Fruit fly (Drosophila melanogaster) whole organism, embryonic: ENCODE measurements around the gene Kap3.

Experiments used
- Antp ChIP-seq: fragments of 200-800 bp; sonication (Bioruptor generic); optimal IDR thresholded peaks from 3 replicates; lab custom pipeline; 2016; ENCODE audit warnings: missing biosample characterization, missing genetic modification characterization
- B-H1 ChIP-seq: fragments of 200-800 bp; sonication (Bioruptor generic); IDR thresholded peaks from 3 replicates; pipeline ENCODE4 v1.3.6; 2022; ENCODE audit warnings: missing biosample characterization, missing genetic modification characterization
- Bteb2 ChIP-seq: fragments of 200-800 bp; sonication (Bioruptor generic); optimal IDR thresholded peaks from 2 replicates; lab custom pipeline; 2016; ENCODE audit warnings: missing biosample characterization, missing genetic modification characterization
- CG10147 ChIP-seq: fragments of 200-800 bp; sonication (Bioruptor generic); optimal IDR thresholded peaks from 2 replicates; lab custom pipeline; 2019; ENCODE audit warnings: missing biosample characterization, mild to moderate bottlenecking, missing genetic modification characterization, moderate library complexity
- CG15269 ChIP-seq: fragments of 200-800 bp; sonication (Bioruptor generic); optimal IDR thresholded peaks from 2 replicates; lab custom pipeline; 2018; ENCODE audit warnings: missing biosample characterization, mild to moderate bottlenecking, missing genetic modification characterization, moderate library complexity
- CG16815 ChIP-seq: fragments of 200-800 bp; sonication (Bioruptor generic); optimal IDR thresholded peaks from 3 replicates; lab custom pipeline; 2017; ENCODE audit warnings: missing biosample characterization, mild to moderate bottlenecking, missing genetic modification characterization
- CG18262 ChIP-seq: fragments of 200-800 bp; optimal IDR thresholded peaks from 3 replicates; lab custom pipeline; 2019; ENCODE audit warnings: missing biosample characterization, mild to moderate bottlenecking, missing genetic modification characterization, moderate library complexity
- CG18764 ChIP-seq: fragments of 200-800 bp; sonication (Bioruptor generic); optimal IDR thresholded peaks from 3 replicates; lab custom pipeline; 2016; ENCODE audit warnings: missing biosample characterization, missing genetic modification characterization
- CG2116 ChIP-seq: fragments of 200-800 bp; sonication (Bioruptor generic); optimal IDR thresholded peaks from 3 replicates; lab custom pipeline; 2018; ENCODE audit warnings: missing biosample characterization, mild to moderate bottlenecking, missing genetic modification characterization
- CG2712 ChIP-seq: fragments of 200-800 bp; optimal IDR thresholded peaks from 3 replicates; lab custom pipeline; 2019; ENCODE audit warnings: missing biosample characterization, mild to moderate bottlenecking, missing genetic modification characterization, moderate library complexity
- CG32772 ChIP-seq: fragments of 200-800 bp; sonication (Bioruptor generic); IDR thresholded peaks from 2 replicates; pipeline ENCODE4 v1.3.6; 2022; ENCODE audit warnings: missing biosample characterization, missing genetic modification characterization
- CG34376 ChIP-seq: fragments of 200-800 bp; sonication (Bioruptor generic); optimal IDR thresholded peaks from 2 replicates; lab custom pipeline; 2018; ENCODE audit warnings: missing biosample characterization, mild to moderate bottlenecking, missing genetic modification characterization
- CG42726 ChIP-seq: fragments of 200-800 bp; sonication (Bioruptor generic); IDR thresholded peaks from 2 replicates; pipeline ENCODE4 v1.3.6; 2022; ENCODE audit warnings: missing biosample characterization, missing genetic modification characterization; ENCODE audit not compliant: partially characterized antibody
- CG4328 ChIP-seq: fragments of 200-800 bp; sonication (Bioruptor generic); optimal IDR thresholded peaks from 3 replicates; lab custom pipeline; 2017; ENCODE audit warnings: missing biosample characterization, missing genetic modification reagents, missing genetic modification characterization
- CG43689 ChIP-seq: fragments of 200-800 bp; sonication (Bioruptor generic); IDR thresholded peaks from 2 replicates; pipeline ENCODE4 v1.3.6; 2022; ENCODE audit warnings: missing biosample characterization, missing genetic modification characterization
- CG5180 ChIP-seq: fragments of 200-800 bp; sonication (Bioruptor generic); optimal IDR thresholded peaks from 3 replicates; lab custom pipeline; 2017; ENCODE audit warnings: missing biosample characterization, missing genetic modification characterization, mild to moderate bottlenecking, moderate library complexity, missing genetic modification reagents
- CG7987 ChIP-seq: fragments of 200-800 bp; sonication (Bioruptor generic); optimal IDR thresholded peaks from 2 replicates; lab custom pipeline; 2018; ENCODE audit warnings: missing biosample characterization, mild to moderate bottlenecking, missing genetic modification characterization, moderate library complexity
- CG8281 ChIP-seq: fragments of 200-800 bp; sonication (Bioruptor generic); optimal IDR thresholded peaks from 2 replicates; lab custom pipeline; 2018; ENCODE audit warnings: missing biosample characterization, mild to moderate bottlenecking, missing genetic modification characterization, moderate library complexity
- CG9609 ChIP-seq: fragments of 200-800 bp; sonication (Bioruptor generic); optimal IDR thresholded peaks from 3 replicates; lab custom pipeline; 2016; ENCODE audit warnings: missing biosample characterization, missing genetic modification characterization
- Hmx ChIP-seq: fragments of 200-800 bp; sonication (Bioruptor generic); optimal IDR thresholded peaks from 2 replicates; lab custom pipeline; 2016; ENCODE audit warnings: missing biosample characterization, missing genetic modification characterization
- Hr51 ChIP-seq, 2 experiments: fragments of 200-800 bp; sonication (Bioruptor generic); optimal IDR thresholded peaks; 2 replicates in 1 of 2; 3 replicates in 1 of 2; lab custom pipeline; 2016 to 2018; ENCODE audit warnings: missing biosample characterization in 2 of 2, missing genetic modification characterization in 2 of 2, mild to moderate bottlenecking in 1 of 2, moderate library complexity in 1 of 2
- Jarid2 ChIP-seq: fragments of 200-800 bp; sonication (Bioruptor generic); optimal IDR thresholded peaks from 3 replicates; lab custom pipeline; 2017; ENCODE audit warnings: mild to moderate bottlenecking, missing biosample characterization, missing genetic modification reagents, missing genetic modification characterization
- Mad ChIP-seq: fragments of 200-800 bp; sonication (Bioruptor generic); optimal IDR thresholded peaks from 2 replicates; lab custom pipeline; 2016; ENCODE audit warnings: missing biosample characterization, missing genetic modification characterization
- PHDP ChIP-seq: fragments of 200-800 bp; sonication (Bioruptor generic); optimal IDR thresholded peaks from 3 replicates; lab custom pipeline; 2018; ENCODE audit warnings: missing biosample characterization, mild to moderate bottlenecking, missing genetic modification characterization, moderate library complexity
- Poxn ChIP-seq: fragments of 200-800 bp; sonication (Bioruptor generic); IDR thresholded peaks from 2 replicates; pipeline ENCODE4 v1.3.6; 2022; ENCODE audit warnings: missing biosample characterization, missing genetic modification characterization
- Ptx1 ChIP-seq: fragments of 200-800 bp; sonication (Bioruptor generic); IDR thresholded peaks from 2 replicates; pipeline ENCODE4 v1.3.6; 2022; ENCODE audit warnings: missing biosample characterization, missing genetic modification characterization
- Rfx ChIP-seq: fragments of 200-800 bp; sonication (Bioruptor generic); IDR thresholded peaks from 2 replicates; pipeline ENCODE4 v1.3.6; 2022; ENCODE audit warnings: missing biosample characterization, missing genetic modification characterization
- Rx ChIP-seq: fragments of 200-800 bp; sonication (Bioruptor generic); IDR thresholded peaks from 2 replicates; pipeline ENCODE4 v1.3.6; 2022; ENCODE audit warnings: missing biosample characterization, missing genetic modification characterization
- Tbp ChIP-seq: fragments of >200 bp; optimal IDR thresholded peaks from 2 replicates; lab custom pipeline; 2018; ENCODE audit warnings: missing biosample characterization, missing genetic modification characterization
- bbx ChIP-seq: fragments of 200-800 bp; sonication (Bioruptor generic); IDR thresholded peaks from 2 replicates; pipeline ENCODE4 v1.3.6; 2022; ENCODE audit warnings: missing biosample characterization, missing genetic modification characterization; ENCODE audit not compliant: partially characterized antibody
- btn ChIP-seq: fragments of 200-800 bp; sonication (Bioruptor generic); optimal IDR thresholded peaks from 2 replicates; lab custom pipeline; 2016; ENCODE audit warnings: missing biosample characterization, missing genetic modification characterization
- chif ChIP-seq, 2 experiments: fragments of 200-800 bp; sonication (Bioruptor generic); optimal IDR thresholded peaks; 3 replicates each; lab custom pipeline; 2016; ENCODE audit warnings: missing biosample characterization in 2 of 2, missing genetic modification characterization in 2 of 2
- chinmo ChIP-seq: fragments of 200-800 bp; sonication (Bioruptor generic); IDR thresholded peaks from 4 replicates; pipeline ENCODE4 v1.3.6; 2022; ENCODE audit warnings: missing biosample characterization, missing genetic modification characterization; ENCODE audit not compliant: partially characterized antibody
- crc ChIP-seq: fragments of 200-800 bp; sonication (Bioruptor generic); optimal IDR thresholded peaks from 2 replicates; lab custom pipeline; 2016; ENCODE audit warnings: missing biosample characterization, missing genetic modification characterization
- cwo ChIP-seq: fragments of 200-800 bp; sonication (Bioruptor generic); optimal IDR thresholded peaks from 3 replicates; lab custom pipeline; 2017; ENCODE audit warnings: missing biosample characterization, missing genetic modification characterization, mild to moderate bottlenecking, moderate library complexity, missing genetic modification reagents
- emc ChIP-seq: fragments of 200-800 bp; sonication (Bioruptor generic); optimal IDR thresholded peaks from 2 replicates; lab custom pipeline; 2016; ENCODE audit warnings: missing biosample characterization, missing genetic modification characterization
- eyg ChIP-seq: fragments of 200-800 bp; sonication (Bioruptor generic); optimal IDR thresholded peaks from 3 replicates; lab custom pipeline; 2016; ENCODE audit warnings: missing biosample characterization, missing genetic modification characterization
- fd3F ChIP-seq: fragments of 200-800 bp; sonication (Bioruptor generic); optimal IDR thresholded peaks from 2 replicates; lab custom pipeline; 2018; ENCODE audit warnings: missing biosample characterization, mild to moderate bottlenecking, missing genetic modification characterization, moderate library complexity
- fd96Cb ChIP-seq: fragments of 200-800 bp; sonication (Bioruptor generic); optimal IDR thresholded peaks from 2 replicates; lab custom pipeline; 2018; ENCODE audit warnings: missing biosample characterization, mild to moderate bottlenecking, missing genetic modification characterization, moderate library complexity
- fu2 ChIP-seq: fragments of 200-800 bp; sonication (Bioruptor generic); optimal IDR thresholded peaks from 2 replicates; lab custom pipeline; 2016; ENCODE audit warnings: missing biosample characterization, missing genetic modification characterization
- grau ChIP-seq: fragments of 200-800 bp; optimal IDR thresholded peaks from 3 replicates; lab custom pipeline; 2019; ENCODE audit warnings: missing biosample characterization, mild to moderate bottlenecking, missing genetic modification characterization, moderate library complexity
- hth ChIP-seq: fragments of >200 bp; optimal IDR thresholded peaks from 2 replicates; lab custom pipeline; 2017; ENCODE audit warnings: inconsistent platforms
- jigr1 ChIP-seq: fragments of 200-800 bp; sonication (Bioruptor generic); IDR thresholded peaks from 3 replicates; pipeline ENCODE4 v1.3.6; 2022; ENCODE audit warnings: missing biosample characterization, missing genetic modification characterization
- ken ChIP-seq: fragments of 200-800 bp; sonication (Bioruptor generic); IDR thresholded peaks from 3 replicates; pipeline ENCODE4 v1.3.6; 2022; ENCODE audit warnings: missing biosample characterization, missing genetic modification characterization
- lov ChIP-seq, 2 experiments: fragments of 200-800 bp in 1 of 2; fragments of >200 bp in 1 of 2; sonication (Bioruptor generic) in 1 of 2; IDR thresholded peaks in 1 of 2; optimal IDR thresholded peaks in 1 of 2; 2 replicates in 1 of 2; 3 replicates in 1 of 2; pipeline versions ENCODE4 v1.3.6 to Lab custom; 2017 to 2022; ENCODE audit warnings: missing biosample characterization in 1 of 2, missing genetic modification characterization in 1 of 2
- pho ChIP-seq: fragments of 200-800 bp; sonication (Bioruptor generic); optimal IDR thresholded peaks from 2 replicates; lab custom pipeline; 2016; ENCODE audit warnings: missing biosample characterization, missing genetic modification characterization
- wdn ChIP-seq: fragments of 200-800 bp; sonication (Bioruptor generic); IDR thresholded peaks from 2 replicates; pipeline ENCODE4 v1.3.6; 2022; ENCODE audit warnings: missing biosample characterization, missing genetic modification characterization
- zen2 ChIP-seq: fragments of 200-800 bp; sonication (Bioruptor generic); IDR thresholded peaks from 3 replicates; pipeline ENCODE4 v1.3.6; 2022; ENCODE audit warnings: missing biosample characterization, missing genetic modification characterization; ENCODE audit not compliant: partially characterized antibody
- zfh1 ChIP-seq: fragments of 200-800 bp; sonication (Bioruptor generic); IDR thresholded peaks from 3 replicates; pipeline ENCODE4 v1.3.6; 2022; ENCODE audit warnings: missing biosample characterization, missing genetic modification characterization

The Kap3 gene

DNA sequence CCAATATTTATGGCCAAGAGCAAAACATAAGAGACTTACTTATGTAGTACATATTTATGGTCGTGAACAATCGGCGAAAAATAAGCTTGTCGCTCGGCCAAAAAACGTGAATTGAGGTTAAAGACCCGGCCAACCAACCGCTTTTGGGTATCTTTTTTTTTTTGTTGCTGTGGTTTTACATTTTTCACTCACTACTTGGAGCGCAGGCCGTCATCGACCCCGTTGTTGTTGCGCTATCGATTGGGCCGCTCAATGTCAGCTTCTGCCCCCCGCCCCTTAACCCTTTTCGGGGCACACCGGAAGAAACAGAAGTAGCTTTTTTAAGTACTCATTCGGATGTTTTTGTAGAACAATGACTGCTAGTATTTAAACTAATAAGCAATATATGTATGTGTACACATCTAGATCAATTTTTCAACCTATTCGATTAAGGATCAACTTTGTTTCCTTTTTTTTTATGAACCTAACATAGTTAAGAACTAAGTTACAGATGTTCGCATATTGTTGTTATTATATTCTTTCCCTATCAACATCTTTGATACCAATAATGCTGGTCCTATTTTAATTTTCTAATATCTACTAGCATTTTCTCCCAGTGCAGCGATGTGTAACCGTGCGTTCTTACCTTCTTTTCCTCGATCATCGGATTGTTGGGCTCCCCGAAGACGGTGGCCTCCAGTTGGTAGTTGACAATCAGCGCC, 1.7 kb downstream of the Kap3 start (continued):
- TF ChIP-seq CG34376 (GFP tag; lab: Kevin White, UChicago) (peak; percentile 17), Hr51 (GFP tag; optimal IDR thresholded peaks at IDR 0.05; lab: Kevin White, UChicago) (peak in 1 of 2 experiments; percentile 85), CG9609 (GFP tag; lab: Kevin White, UChicago) (peak; percentile 75), CG18262 (tag; lab: Kevin White, UChicago) (peak; percentile 78), Hmx (GFP tag; lab: Kevin White, UChicago) (no peak), CG8281 (tag; lab: Kevin White, UChicago) (no peak), wdn (GFP tag; lab: Robert Waterston, UW) (no peak), Mad (GFP tag; lab: Kevin White, UChicago) (peak; percentile 52), lov (optimal IDR thresholded peaks at IDR 0.05; lab: Kevin White, UChicago) (no peak), lov (GFP tag; IDR thresholded peaks at IDR 0.05; lab: Robert Waterston, UW) (no peak), CG10147 (peak; percentile 62), chinmo (GFP tag; lab: Robert Waterston, UW) (peak; percentile 78; the same call in 2 of the 4 replicates), Ptx1 (GFP tag; lab: Robert Waterston, UW) (peak; percentile 73), fu2 (peak; percentile 63), pho (GFP tag; lab: Kevin White, UChicago) (peak; percentile 55), Tbp (GFP tag; lab: Kevin White, UChicago) (no peak), fd96Cb (tag; lab: Kevin White, UChicago) (peak; percentile 76), hth (lab: Kevin White, UChicago) (no peak), CG16815 (GFP tag; lab: Kevin White, UChicago) (peak; percentile 51), emc (GFP tag; lab: Kevin White, UChicago) (no peak), CG7987 (GFP tag; lab: Kevin White, UChicago) (no peak), CG43689 (GFP tag; lab: Robert Waterston, UW) (0 out of 2 replicates have a peak, but pooled peaks have one; percentile 21), Antp (GFP tag; lab: Kevin White, UChicago) (peak; percentile 68), CG15269 (tag; lab: Kevin White, UChicago) (peak; percentile 86), CG4328 (GFP tag; lab: Kevin White, UChicago) (peak; percentile 65), crc (GFP tag; lab: Kevin White, UChicago) (peak; percentile 62), bbx (no peak), fd3F (GFP tag; lab: Kevin White, UChicago) (peak; percentile 55), CG2712 (peak; percentile 74), Rx (GFP tag; lab: Robert Waterston, UW) (no peak), CG5180 (no peak), eyg (GFP tag; lab: Kevin White, UChicago) (peak; percentile 54), B-H1 (GFP tag; lab: Robert Waterston, UW) (no peak), zfh1 (GFP tag; lab: Robert Waterston, UW) (peak; percentile 14; the same call in 1 of the 3 replicates), CG2116 (peak; percentile 44), Rfx (GFP tag; lab: Robert Waterston, UW) (peak; percentile 62; the same call in 1 of the 2 replicates), zen2 (GFP tag; lab: Robert Waterston, UW) (no peak), Bteb2 (peak; percentile 59), Jarid2 (GFP tag; lab: Kevin White, UChicago) (no peak), grau (peak; percentile 77), btn (GFP tag; lab: Kevin White, UChicago) (peak; percentile 51), CG42726 (GFP tag; lab: Robert Waterston, UW) (no peak), jigr1 (GFP tag; lab: Robert Waterston, UW) (no peak), cwo (GFP tag; lab: Kevin White, UChicago) (peak; percentile 64), Poxn (no peak), CG32772 (GFP tag; lab: Robert Waterston, UW) (peak; percentile 23; the same call in 1 of the 2 replicates), chif (GFP tag; optimal IDR thresholded peaks at IDR 0.05; lab: Kevin White, UChicago) (peak; percentile 75 to 77), PHDP (peak; percentile 70), ken (GFP tag; lab: Robert Waterston, UW) (no peak), CG18764 (GFP tag; lab: Kevin White, UChicago) (peak; percentile 26)
